Worm (Caenorhabditis elegans): ENCODE data around the gene Y82E9BL.5.

Gene Y82E9BL.5

DNA sequence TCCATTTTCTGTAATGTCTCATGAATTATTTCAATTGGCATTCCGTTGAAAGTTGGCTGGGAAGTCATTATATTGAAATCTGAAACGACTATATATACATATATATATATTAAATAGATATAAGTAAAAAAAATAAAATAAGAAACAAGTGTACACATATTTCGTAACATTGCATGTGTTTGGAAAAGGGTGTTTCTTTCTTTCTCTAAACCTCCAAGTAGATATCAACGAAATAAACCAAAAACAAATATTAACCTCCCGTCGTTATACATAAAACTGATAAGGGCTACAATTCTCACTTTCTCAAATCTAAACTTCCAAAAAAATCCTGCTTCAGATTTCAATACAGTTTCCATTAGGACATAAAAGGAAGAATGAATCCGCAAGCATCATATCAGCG, 39.2 kb downstream of the Y82E9BL.5 start, which contains the start of gene fbxa-79:
Gene fbxa-79 (minus strand): TSS at position 86 of the 400 bp plus-strand sequence.
- TF ChIP-seq pqm-1 (tag; optimal IDR thresholded peaks at IDR 0.05) (peak; percentile 67), elt-2 (tag; optimal IDR thresholded peaks at IDR 0.05) (peak; percentile 67), ztf-11 (tag; optimal IDR thresholded peaks at IDR 0.05) (no peak), ama-1 (optimal IDR thresholded peaks at IDR 0.05) (no peak), ZK546.5 (tag; optimal IDR thresholded peaks at IDR 0.05) (no peak), jun-1 (tag; optimal IDR thresholded peaks at IDR 0.05) (no peak), lsy-12 (tag; optimal IDR thresholded peaks at IDR 0.05) (no peak), ceh-28 (tag; optimal IDR thresholded peaks at IDR 0.05) (no peak), lin-15B (tag; optimal IDR thresholded peaks at IDR 0.05) (no peak), unc-62 (GFP tag; optimal IDR thresholded peaks at IDR 0.05) (no peak), nhr-25 (tag; optimal IDR thresholded peaks at IDR 0.05) (no peak), elt-3 (tag; optimal IDR thresholded peaks at IDR 0.05) (no peak), R02D3.7 (tag; optimal IDR thresholded peaks at IDR 0.05) (no peak), lin-39 (tag; optimal IDR thresholded peaks at IDR 0.05) (no peak), pha-4 (tag; optimal IDR thresholded peaks at IDR 0.05) (peak; percentile 77), elt-1 (tag; optimal IDR thresholded peaks at IDR 0.05) (no peak), nhr-76 (tag; optimal IDR thresholded peaks at IDR 0.05) (no peak)

DNA sequence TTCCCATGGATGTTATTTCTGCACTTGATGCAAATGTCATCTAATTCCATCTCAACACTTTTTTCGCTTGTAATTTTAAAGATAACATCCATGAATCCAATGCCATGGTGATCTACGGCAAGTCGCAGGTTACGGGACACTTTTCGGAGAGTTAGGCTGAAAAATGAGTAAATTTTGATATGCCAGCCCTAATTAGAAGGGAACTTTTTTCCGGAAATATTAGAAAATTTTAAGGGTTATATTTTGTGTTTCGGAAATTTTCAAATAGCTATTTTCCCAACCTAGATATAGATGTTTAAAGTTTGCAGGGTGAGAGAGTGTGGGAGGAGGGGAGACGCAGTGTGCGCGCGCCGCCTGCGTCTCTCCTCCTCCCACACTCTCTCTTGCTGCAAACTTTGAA, 40.1 kb downstream of the Y82E9BL.5 start:
- no peak for TF ChIP-seq hmg-11 (tag; optimal IDR thresholded peaks at IDR 0.05)
- TF ChIP-seq lin-39 (tag; optimal IDR thresholded peaks at IDR 0.05): no peak
- TF ChIP-seq nhr-76 (tag; optimal IDR thresholded peaks at IDR 0.05): no peak
- TF ChIP-seq nhr-67 (tag; optimal IDR thresholded peaks at IDR 0.05): no peak
- TF ChIP-seq nhr-12 (tag; optimal IDR thresholded peaks at IDR 0.05): no peak
- TF ChIP-seq R02D3.7 (tag; optimal IDR thresholded peaks at IDR 0.05): no peak
- TF ChIP-seq ZK546.5 (tag; optimal IDR thresholded peaks at IDR 0.05): no peak

DNA sequence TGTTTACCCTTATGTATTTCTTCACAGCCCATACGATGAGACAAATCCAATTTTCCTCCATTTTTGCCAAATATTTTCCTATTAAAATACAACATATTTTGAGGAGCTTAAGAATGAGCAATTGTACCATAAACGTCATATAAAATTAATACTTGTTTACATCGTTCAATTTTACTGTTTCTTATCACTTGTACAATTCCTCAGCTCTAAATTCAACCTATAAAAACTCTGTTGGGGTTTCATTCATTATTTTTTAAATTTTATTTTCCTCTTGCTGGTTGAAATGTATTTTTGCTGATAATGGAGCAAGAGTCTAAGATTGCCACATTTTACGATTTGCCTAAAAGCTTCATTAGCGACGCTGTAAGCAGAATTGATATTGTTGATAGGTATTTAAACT, 44.0 kb downstream of the Y82E9BL.5 start, which contains the start of gene fbxa-75:
Gene fbxa-75 (plus strand): TSS at position 301 of the 400 bp plus-strand sequence.
- no peak for TF ChIP-seq lsy-12 (tag; optimal IDR thresholded peaks at IDR 0.05)
- TF ChIP-seq fos-1 (tag; optimal IDR thresholded peaks at IDR 0.05): no peak
- no peak for TF ChIP-seq zag-1 (tag; optimal IDR thresholded peaks at IDR 0.05)
- no peak for TF ChIP-seq unc-62 (GFP tag; optimal IDR thresholded peaks at IDR 0.05)
- no peak for TF ChIP-seq ztf-11 (tag; optimal IDR thresholded peaks at IDR 0.05)
- TF ChIP-seq mml-1 (tag; optimal IDR thresholded peaks at IDR 0.05): no peak
- TF ChIP-seq nfya-1 (tag; optimal IDR thresholded peaks at IDR 0.05; ENCODE audit: insufficient read depth): no peak
- no peak for TF ChIP-seq unc-39 (tag; optimal IDR thresholded peaks at IDR 0.05)
- TF ChIP-seq egl-27 (tag; optimal IDR thresholded peaks at IDR 0.05): no peak
- TF ChIP-seq lin-15B (tag; optimal IDR thresholded peaks at IDR 0.05): no peak
- no peak for TF ChIP-seq aly-2 (tag; optimal IDR thresholded peaks at IDR 0.05)
- no peak for TF ChIP-seq elt-3 (tag; optimal IDR thresholded peaks at IDR 0.05)
- TF ChIP-seq ceh-82 (tag; optimal IDR thresholded peaks at IDR 0.05): no peak
- TF ChIP-seq nhr-23 (tag; optimal IDR thresholded peaks at IDR 0.05): no peak
- TF ChIP-seq nhr-25 (tag; optimal IDR thresholded peaks at IDR 0.05): no peak
- TF ChIP-seq jun-1 (tag; optimal IDR thresholded peaks at IDR 0.05): no peak
- no peak for TF ChIP-seq nhr-12 (tag; optimal IDR thresholded peaks at IDR 0.05)

- no peak for TF ChIP-seq ceh-16 (tag; optimal IDR thresholded peaks at IDR 0.05)
Observed at ce11 chrIII:1297604-1298003, 49.8 kb downstream of the Y82E9BL.5 start, which contains the start of gene fbxa-28. Gene fbxa-28 (plus strand): TSS chrIII:1297904.

Measured in whole organism, L3 larva.